Worm (Caenorhabditis elegans) whole organism, L4 larva: ENCODE data around the gene swm-1.
A peak's percentile ranks its signal among the peaks of the same experiment; 100 is the strongest.

Experiments
- F10B5.3 ChIP-seq: sonication (generic microtip); optimal IDR thresholded peaks from 2 replicates; lab custom pipeline; 2016; ENCODE audit warnings: mild to moderate bottlenecking, missing genetic modification characterization, missing compliant biosample characterization
- F26F4.8 ChIP-seq: fragments of 200-800 bp; sonication (Bioruptor generic); conservative IDR thresholded peaks from 2 replicates; pipeline ENCODE4 v1.3.6; 2022; ENCODE audit warnings: missing genetic modification characterization, missing compliant biosample characterization
- Y48G9A.11 ChIP-seq: fragments of 200-800 bp; sonication (Bioruptor generic); IDR thresholded peaks from 2 replicates; pipeline ENCODE4 v1.3.6; 2022; ENCODE audit warnings: missing genetic modification reagents, missing genetic modification characterization, missing compliant biosample characterization
- Y5F2A.4 ChIP-seq: fragments of 200-800 bp; sonication (Bioruptor generic); optimal IDR thresholded peaks from 2 replicates; lab custom pipeline; 2018; ENCODE audit warnings: mild to moderate bottlenecking, missing genetic modification characterization, missing compliant biosample characterization
- ama-1 ChIP-seq: fragments of 150-350 bp; optimal IDR thresholded peaks from 2 replicates; lab custom pipeline; 2014; ENCODE audit warnings: inconsistent platforms, mixed read lengths
- attf-4 ChIP-seq: sonication (generic microtip); optimal IDR thresholded peaks from 3 replicates; lab custom pipeline; 2017; ENCODE audit warnings: missing biosample characterization, missing genetic modification characterization
- ceh-20 ChIP-seq: fragments of 200-800 bp; sonication (Bioruptor generic); IDR thresholded peaks from 2 replicates; pipeline ENCODE4 v1.3.6; 2022; ENCODE audit warnings: missing genetic modification reagents, missing genetic modification characterization, missing compliant biosample characterization
- ceh-62 ChIP-seq: sonication (generic microtip); optimal IDR thresholded peaks from 2 replicates; lab custom pipeline; 2017; ENCODE audit warnings: missing biosample characterization, missing genetic modification characterization
- ceh-82 ChIP-seq: sonication (generic microtip); optimal IDR thresholded peaks from 2 replicates; lab custom pipeline; 2017; ENCODE audit warnings: missing biosample characterization, missing genetic modification characterization
- ctbp-1 ChIP-seq: fragments of 200-800 bp; sonication (Bioruptor generic); IDR thresholded peaks from 2 replicates; pipeline ENCODE4 v1.3.6; 2022; ENCODE audit warnings: missing genetic modification reagents, missing genetic modification characterization, missing compliant biosample characterization
- daf-8 ChIP-seq: fragments of 200-800 bp; sonication (Bioruptor generic); IDR thresholded peaks from 2 replicates; pipeline ENCODE4 v1.3.6; 2022; ENCODE audit warnings: missing genetic modification characterization, missing compliant biosample characterization
- dpl-1 ChIP-seq: fragments of 150-350 bp; optimal IDR thresholded peaks from 2 replicates; lab custom pipeline; 2014; ENCODE audit warnings: missing biosample characterization, missing genetic modification reagents, missing genetic modification characterization
- dve-1 ChIP-seq: sonication (generic microtip); optimal IDR thresholded peaks from 2 replicates; lab custom pipeline; 2017; ENCODE audit warnings: antibody characterized with exemption, mild to moderate bottlenecking, missing genetic modification characterization, missing compliant biosample characterization; ENCODE audit not compliant: insufficient read depth
- fkh-10 ChIP-seq: fragments of 150-350 bp; optimal IDR thresholded peaks from 2 replicates; lab custom pipeline; 2014; ENCODE audit warnings: missing biosample characterization, missing genetic modification reagents, missing genetic modification characterization
- fos-1 ChIP-seq: fragments of 150-350 bp; optimal IDR thresholded peaks from 2 replicates; lab custom pipeline; 2014; ENCODE audit warnings: missing biosample characterization, missing genetic modification characterization
- lim-7 ChIP-seq: fragments of 200-800 bp; sonication (Bioruptor generic); IDR thresholded peaks from 2 replicates; pipeline ENCODE4 v1.3.6; 2022; ENCODE audit warnings: missing genetic modification characterization, missing compliant biosample characterization
- lin-29 ChIP-seq: fragments of 200-800 bp; sonication (Bioruptor generic); IDR thresholded peaks from 2 replicates; pipeline ENCODE4 v1.3.6; 2022; ENCODE audit warnings: missing genetic modification reagents, missing genetic modification characterization, missing compliant biosample characterization
- lin-38 ChIP-seq: fragments of 200-800 bp; sonication (Bioruptor generic); IDR thresholded peaks from 2 replicates; pipeline ENCODE4 v1.3.6; 2022; ENCODE audit warnings: missing genetic modification reagents, missing genetic modification characterization, missing compliant biosample characterization
- mdl-1 ChIP-seq, 2 experiments: fragments of 150-350 bp in 1 of 2; sonication (generic microtip) in 1 of 2; optimal IDR thresholded peaks; 2 replicates each; lab custom pipeline; 2014 to 2017; ENCODE audit warnings: missing biosample characterization in 2 of 2, missing genetic modification characterization in 2 of 2
- mep-1 ChIP-seq: fragments of 150-350 bp; sonication (generic microtip); optimal IDR thresholded peaks from 3 replicates; lab custom pipeline; 2014; ENCODE audit warnings: missing biosample characterization, missing genetic modification characterization
- mxl-3 ChIP-seq: fragments of 200-800 bp; sonication (Bioruptor generic); optimal IDR thresholded peaks from 2 replicates; lab custom pipeline; 2018; ENCODE audit warnings: mild to moderate bottlenecking, missing genetic modification characterization, missing compliant biosample characterization
- nhr-10 ChIP-seq: fragments of 150-350 bp; optimal IDR thresholded peaks from 2 replicates; lab custom pipeline; 2014; ENCODE audit warnings: missing biosample characterization, missing genetic modification characterization
- nhr-102 ChIP-seq: sonication (generic microtip); optimal IDR thresholded peaks from 2 replicates; lab custom pipeline; 2016; ENCODE audit warnings: mild to moderate bottlenecking, missing genetic modification characterization, moderate library complexity, missing compliant biosample characterization
- nhr-11 ChIP-seq: fragments of 150-350 bp; optimal IDR thresholded peaks from 2 replicates; lab custom pipeline; 2014; ENCODE audit warnings: missing biosample characterization, missing genetic modification characterization
- nhr-111 ChIP-seq: fragments of 200-800 bp; sonication (Bioruptor generic); optimal IDR thresholded peaks from 2 replicates; lab custom pipeline; 2018; ENCODE audit warnings: mild to moderate bottlenecking, missing genetic modification characterization, missing compliant biosample characterization
- nhr-237 ChIP-seq: sonication (generic microtip); optimal IDR thresholded peaks from 2 replicates; lab custom pipeline; 2017; ENCODE audit warnings: missing biosample characterization, missing genetic modification characterization
- nhr-48 ChIP-seq: sonication (generic microtip); optimal IDR thresholded peaks from 2 replicates; lab custom pipeline; 2016; ENCODE audit warnings: mild to moderate bottlenecking, missing genetic modification characterization, missing compliant biosample characterization
- nhr-76 ChIP-seq: fragments of 150-350 bp; optimal IDR thresholded peaks from 2 replicates; lab custom pipeline; 2014; ENCODE audit warnings: missing biosample characterization, missing genetic modification characterization
- php-3 ChIP-seq: fragments of 200-800 bp; sonication (Bioruptor generic); IDR thresholded peaks from 2 replicates; pipeline ENCODE4 v1.3.6; 2022; ENCODE audit warnings: missing genetic modification reagents, missing genetic modification characterization, missing compliant biosample characterization
- saeg-2 ChIP-seq: fragments of 200-800 bp; sonication (Bioruptor generic); IDR thresholded peaks from 2 replicates; pipeline ENCODE4 v1.3.6; 2022; ENCODE audit warnings: missing genetic modification reagents, missing genetic modification characterization, missing compliant biosample characterization
- sdz-12 ChIP-seq: fragments of 200-800 bp; sonication (Bioruptor generic); optimal IDR thresholded peaks from 2 replicates; lab custom pipeline; 2018; ENCODE audit warnings: mild to moderate bottlenecking, missing genetic modification characterization, missing compliant biosample characterization
- set-16 ChIP-seq: fragments of 200-800 bp; sonication (Bioruptor generic); IDR thresholded peaks from 2 replicates; pipeline ENCODE4 v1.3.6; 2022; ENCODE audit warnings: missing genetic modification reagents, missing genetic modification characterization, missing compliant biosample characterization
- tra-1 ChIP-seq: fragments of 200-800 bp; sonication (Bioruptor generic); IDR thresholded peaks from 2 replicates; pipeline ENCODE4 v1.3.6; 2022; ENCODE audit warnings: missing genetic modification reagents, missing genetic modification characterization, missing compliant biosample characterization
- unc-130 ChIP-seq: sonication (generic microtip); optimal IDR thresholded peaks from 2 replicates; lab custom pipeline; 2016; ENCODE audit warnings: missing genetic modification reagents, missing genetic modification characterization, missing compliant biosample characterization
- unc-39 ChIP-seq: sonication (generic microtip); optimal IDR thresholded peaks from 2 replicates; lab custom pipeline; 2017; ENCODE audit warnings: missing biosample characterization, missing genetic modification characterization
- unc-62 ChIP-seq, 3 experiments: fragments of 150-350 bp in 1 of 3; sonication (generic microtip); optimal IDR thresholded peaks in 2 of 3; peaks in 1 of 3; 1 replicate in 1 of 3; 2 replicates in 2 of 3; lab custom pipeline; 2014 to 2017; ENCODE audit warnings: missing biosample characterization in 3 of 3, missing genetic modification characterization in 3 of 3, missing genetic modification reagents in 3 of 3, missing genotype in 1 of 3
- vab-7 ChIP-seq: fragments of 200-800 bp; sonication (Bioruptor generic); IDR thresholded peaks from 2 replicates; pipeline ENCODE4 v1.3.6; 2022; ENCODE audit warnings: missing genetic modification reagents, missing genetic modification characterization, missing compliant biosample characterization
- zip-2 ChIP-seq: fragments of 150-350 bp; optimal IDR thresholded peaks from 2 replicates; lab custom pipeline; 2014; ENCODE audit warnings: missing biosample characterization, missing genetic modification characterization

The swm-1 gene

DNA sequence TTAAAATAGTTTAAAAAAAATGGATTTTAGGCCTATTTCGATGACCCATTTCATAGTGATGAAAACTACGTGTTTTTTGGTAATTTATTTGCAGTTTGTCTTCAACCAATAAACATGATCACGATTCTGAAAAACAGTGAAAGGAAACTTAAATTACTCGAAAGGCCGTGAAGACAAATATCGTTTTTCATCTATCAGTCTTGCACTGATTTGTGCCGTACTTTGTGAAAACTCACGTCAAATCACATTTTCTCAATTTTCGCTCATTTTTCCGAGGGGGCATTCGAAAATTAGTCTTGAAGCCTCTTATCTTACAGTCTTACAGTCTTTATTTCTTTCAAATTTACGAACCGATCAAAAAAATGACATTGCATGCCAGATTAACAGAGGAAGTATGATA lies 4.0 kb upstream of the swm-1 start, which contains the start of gene C25E10.11:
TSS of gene C25E10.11 (minus strand) at position 101 of the 400 bp plus-strand sequence.
- TF ChIP-seq daf-8 (no peak), fos-1 (no peak), nhr-10 (tag; lab: Kevin White, UChicago) (no peak), unc-62 (GFP tag; optimal IDR thresholded peaks at IDR 0.05 in 1 of 2; lab: Kevin White, UChicago) (no peak), unc-62 (tag; optimal IDR thresholded peaks at IDR 0.05; lab: Kevin White, UChicago) (no peak), ama-1 (lab: Kevin White, UChicago) (no peak), zip-2 (tag; lab: Kevin White, UChicago) (no peak), unc-39 (tag; lab: Kevin White, UChicago) (no peak), F26F4.8 (GFP tag; lab: Robert Waterston, UW) (no peak), ceh-82 (tag; lab: Kevin White, UChicago) (no peak), attf-4 (tag; lab: Kevin White, UChicago) (no peak), saeg-2 (GFP tag; lab: Robert Waterston, UW) (no peak), set-16 (no peak), Y5F2A.4 (no peak), sdz-12 (GFP tag; lab: Kevin White, UChicago) (no peak), lim-7 (GFP tag; lab: Robert Waterston, UW) (no peak), vab-7 (no peak), Y48G9A.11 (GFP tag; lab: Robert Waterston, UW) (no peak), php-3 (GFP tag; lab: Robert Waterston, UW) (no peak), nhr-102 (tag; lab: Kevin White, UChicago) (no peak)

DNA sequence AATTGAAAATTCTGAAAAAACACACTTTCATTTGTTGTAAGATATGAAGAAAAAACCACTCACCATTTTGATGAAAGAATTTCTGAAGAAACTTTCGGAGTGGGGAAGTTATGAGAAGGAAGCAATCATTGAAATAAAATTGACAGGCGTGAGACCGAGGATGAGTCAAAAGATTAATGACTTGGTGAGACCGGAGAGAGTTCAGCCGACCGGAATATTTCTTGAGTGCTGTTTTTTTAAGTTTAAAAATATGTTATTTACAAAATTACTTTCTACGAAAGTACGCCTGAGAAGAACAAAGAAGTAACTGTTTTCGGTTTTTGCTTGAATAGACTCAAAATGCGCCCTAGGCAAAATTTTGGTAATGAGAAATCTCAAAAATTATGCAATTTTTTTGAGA lies 1.6 kb upstream of the swm-1 start, which contains the start of gene C25E10.10:
TSS of gene C25E10.10 (minus strand) at position 101 of the 400 bp plus-strand sequence.
- TF ChIP-seq vab-7 (no peak), dve-1 (tag; lab: Kevin White, UChicago) (no peak), mxl-3 (GFP tag; lab: Kevin White, UChicago) (no peak), nhr-48 (tag; lab: Kevin White, UChicago) (no peak), ctbp-1 (GFP tag; lab: Robert Waterston, UW) (no peak), lin-38 (no peak), mep-1 (tag; lab: Kevin White, UChicago) (no peak), unc-130 (GFP tag; lab: Kevin White, UChicago) (no peak), nhr-76 (no peak), F10B5.3 (no peak), lin-29 (no peak), dpl-1 (GFP tag; lab: Kevin White, UChicago) (no peak)

DNA sequence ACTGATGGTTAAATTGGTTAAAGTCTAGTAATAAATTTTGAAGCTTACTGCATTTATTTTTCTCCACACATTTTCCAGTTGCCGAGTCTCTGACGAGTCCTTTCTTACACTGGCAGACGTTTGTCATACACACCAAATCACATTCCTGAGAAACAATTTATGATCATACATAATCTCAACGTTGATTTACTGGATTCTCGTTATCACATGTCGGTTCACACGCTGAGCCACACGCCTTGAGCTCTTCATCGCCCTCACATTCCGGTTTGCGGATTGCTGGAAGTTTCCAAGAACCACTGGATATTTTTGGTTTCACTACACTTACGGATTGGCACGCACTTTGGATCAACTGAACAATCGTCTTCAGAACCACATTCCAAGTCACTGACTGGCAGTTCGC lies 973 bp upstream of the swm-1 start:
- TF ChIP-seq ceh-20: no peak
- TF ChIP-seq unc-62 (GFP tag; optimal IDR thresholded peaks at IDR 0.05 in 1 of 2; lab: Kevin White, UChicago): peak in 1 of 2 experiments; percentile 68
- no peak for TF ChIP-seq unc-62 (tag; optimal IDR thresholded peaks at IDR 0.05; lab: Kevin White, UChicago)
- TF ChIP-seq tra-1: no peak
- no peak for TF ChIP-seq ceh-62
- peak; percentile 17 for TF ChIP-seq nhr-11 (tag; lab: Kevin White, UChicago)
- no peak for TF ChIP-seq nhr-237 (tag; lab: Kevin White, UChicago)
- TF ChIP-seq fkh-10 (GFP tag; lab: Kevin White, UChicago): no peak
- TF ChIP-seq nhr-111 (GFP tag; lab: Kevin White, UChicago): no peak
- TF ChIP-seq attf-4 (tag; lab: Kevin White, UChicago): no peak
- no peak for TF ChIP-seq mdl-1 (tag; optimal IDR thresholded peaks at IDR 0.05; lab: Kevin White, UChicago)
- TF ChIP-seq nhr-76: no peak
